Worm (Caenorhabditis elegans): ENCODE measurements around the gene Y40C5A.4.

The Y40C5A.4 gene

DNA sequence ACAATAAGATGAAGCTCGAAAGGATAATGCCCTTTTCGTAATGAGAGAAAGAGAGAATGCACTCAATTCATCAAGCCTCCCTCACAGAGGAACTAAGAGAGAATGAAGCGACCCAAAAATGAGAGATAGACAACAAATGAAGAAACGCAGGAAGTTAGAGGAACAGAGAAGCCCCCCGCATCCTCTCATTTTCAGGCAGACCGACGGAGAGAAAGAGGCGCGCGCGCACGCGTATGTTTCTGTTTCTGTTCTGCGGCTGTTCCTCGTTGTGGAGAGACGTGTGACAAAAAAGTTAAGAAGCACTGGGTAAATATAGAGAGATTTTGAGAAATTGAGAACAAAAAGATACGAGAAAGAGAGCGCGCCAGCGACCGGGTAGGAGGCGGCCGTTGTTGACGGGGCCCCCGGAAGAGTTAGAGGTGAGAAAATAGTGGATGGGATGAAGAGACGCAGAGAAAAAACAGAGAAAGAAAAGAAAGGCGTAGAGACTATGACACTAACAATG is 44.9 kb downstream of the Y40C5A.4 start:
- TF ChIP-seq ceh-28 (tag; optimal IDR thresholded peaks at IDR 0.05), result no peak
- TF ChIP-seq lin-1 (GFP tag; IDR thresholded peaks at IDR 0.05), result peak; percentile 53; the same call in 1 of the 2 replicates
- peak; percentile 41 for TF ChIP-seq lin-13 (GFP tag; optimal IDR thresholded peaks at IDR 0.05)
- no peak for TF ChIP-seq lir-3 (tag; optimal IDR thresholded peaks at IDR 0.05)
- no peak for TF ChIP-seq unc-39 (tag; optimal IDR thresholded peaks at IDR 0.05)
- TF ChIP-seq duxl-1 (tag; optimal IDR thresholded peaks at IDR 0.05; ENCODE audit: poor library complexity), result no peak
- peak; percentile 91 for TF ChIP-seq rbr-2 (tag; optimal IDR thresholded peaks at IDR 0.05)
- TF ChIP-seq madf-9 (GFP tag; conservative IDR thresholded peaks at IDR 0.05), result no peak
- TF ChIP-seq lin-15B (tag; optimal IDR thresholded peaks at IDR 0.05), result no peak
- peak; percentile 29 for TF ChIP-seq cey-2 (tag; optimal IDR thresholded peaks at IDR 0.05; ENCODE audit: borderline replicate concordance, insufficient read depth)
- TF ChIP-seq ceh-20 (GFP tag; IDR thresholded peaks at IDR 0.05), result peak; percentile 89
- TF ChIP-seq nhr-25 (tag; optimal IDR thresholded peaks at IDR 0.05; ENCODE audit: borderline replicate concordance, insufficient read depth), result peak; percentile 9
- TF ChIP-seq hmg-1.1 (GFP tag; IDR thresholded peaks at IDR 0.05), result peak; percentile 94
- TF ChIP-seq ZK337.2 (GFP tag; IDR thresholded peaks at IDR 0.05), result no peak
- peak; percentile 87 for TF ChIP-seq nhr-48 (tag; optimal IDR thresholded peaks at IDR 0.05)
- no peak for TF ChIP-seq madf-5 (GFP tag; IDR thresholded peaks at IDR 0.05)
- TF ChIP-seq nhr-6 (tag; optimal IDR thresholded peaks at IDR 0.05), result peak; percentile 9
- TF ChIP-seq nhr-102 (tag; optimal IDR thresholded peaks at IDR 0.05), result peak; percentile 24
- TF ChIP-seq mxl-2 (GFP tag; conservative IDR thresholded peaks at IDR 0.05), result no peak
- peak; percentile 16 for TF ChIP-seq F10B5.3 (tag; optimal IDR thresholded peaks at IDR 0.05)
- no peak for TF ChIP-seq F26F4.8 (GFP tag; conservative IDR thresholded peaks at IDR 0.05)
- no peak for TF ChIP-seq snpc-4 (tag; optimal IDR thresholded peaks at IDR 0.05)
- TF ChIP-seq ceh-62 (tag; optimal IDR thresholded peaks at IDR 0.05), result no peak
- TF ChIP-seq pqm-1 (tag; optimal IDR thresholded peaks at IDR 0.05), result no peak
- TF ChIP-seq unc-62 (GFP tag; optimal IDR thresholded peaks at IDR 0.05 in 1 of 2), result peak in 1 of 2 experiments; percentile 91
- no peak for TF ChIP-seq unc-62 (tag; optimal IDR thresholded peaks at IDR 0.05)
- no peak for TF ChIP-seq ZK546.5 (tag; optimal IDR thresholded peaks at IDR 0.05)
- no peak for TF ChIP-seq jun-1 (tag; optimal IDR thresholded peaks at IDR 0.05)
- TF ChIP-seq zfp-2 (tag; optimal IDR thresholded peaks at IDR 0.05), result peak; percentile 53
- no peak for TF ChIP-seq nhr-42 (GFP tag; IDR thresholded peaks at IDR 0.05)
- no peak for TF ChIP-seq unc-130 (GFP tag; optimal IDR thresholded peaks at IDR 0.05)
- no peak for TF ChIP-seq Y5F2A.4 (GFP tag; optimal IDR thresholded peaks at IDR 0.05)
- peak; percentile 84 for TF ChIP-seq nhr-11 (tag; optimal IDR thresholded peaks at IDR 0.05)
- peak; percentile 55 for TF ChIP-seq T20F7.1 (GFP tag; optimal IDR thresholded peaks at IDR 0.05)
- no peak for TF ChIP-seq nhr-76 (tag; optimal IDR thresholded peaks at IDR 0.05)
- no peak for TF ChIP-seq lin-39 (tag; optimal IDR thresholded peaks at IDR 0.05)
- TF ChIP-seq lin-29 (GFP tag; IDR thresholded peaks at IDR 0.05), result no peak
- no peak for TF ChIP-seq spr-3 (GFP tag; optimal IDR thresholded peaks at IDR 0.05)
- peak; percentile 94 for TF ChIP-seq dve-1 (tag; optimal IDR thresholded peaks at IDR 0.05; ENCODE audit: insufficient read depth)
- TF ChIP-seq attf-4 (tag; optimal IDR thresholded peaks at IDR 0.05), result no peak
- TF ChIP-seq nhr-41 (GFP tag; IDR thresholded peaks at IDR 0.05), result no peak
- TF ChIP-seq pha-4 (GFP tag; IDR thresholded peaks at IDR 0.05), result peak; percentile 54; the same call in 1 of the 2 replicates
- TF ChIP-seq pha-4 (tag; optimal IDR thresholded peaks at IDR 0.05), result no peak
- no peak for TF ChIP-seq daf-19 (GFP tag; conservative IDR thresholded peaks at IDR 0.05)
- no peak for TF ChIP-seq ceh-44 (GFP tag; IDR thresholded peaks at IDR 0.05)
- no peak for TF ChIP-seq ztf-11 (tag; optimal IDR thresholded peaks at IDR 0.05)
- TF ChIP-seq tag-97 (GFP tag; IDR thresholded peaks at IDR 0.05), result no peak
- no peak for TF ChIP-seq lin-38 (GFP tag; IDR thresholded peaks at IDR 0.05)
- TF ChIP-seq hlh-11 (tag; optimal IDR thresholded peaks at IDR 0.05), result peak; percentile 97
- no peak for TF ChIP-seq D1046.2 (GFP tag; IDR thresholded peaks at IDR 0.05)
- TF ChIP-seq T26A8.4 (GFP tag; IDR thresholded peaks at IDR 0.05), result peak; percentile 77
- TF ChIP-seq ceh-82 (tag; optimal IDR thresholded peaks at IDR 0.05), result no peak

All from whole organism, L4 larva.